Fruit fly (Drosophila melanogaster) whole organism: ENCODE results near the gene CG33191.

ENCODE experiments used
- pan ChIP-seq: fragments of >200 bp; optimal IDR thresholded peaks from 2 replicates; lab custom pipeline; 2017
- usp ChIP-seq: fragments of >200 bp; optimal IDR thresholded peaks from 2 replicates; lab custom pipeline; 2017; ENCODE audit warnings: missing biosample characterization, missing genetic modification characterization, mixed read lengths

DNA sequence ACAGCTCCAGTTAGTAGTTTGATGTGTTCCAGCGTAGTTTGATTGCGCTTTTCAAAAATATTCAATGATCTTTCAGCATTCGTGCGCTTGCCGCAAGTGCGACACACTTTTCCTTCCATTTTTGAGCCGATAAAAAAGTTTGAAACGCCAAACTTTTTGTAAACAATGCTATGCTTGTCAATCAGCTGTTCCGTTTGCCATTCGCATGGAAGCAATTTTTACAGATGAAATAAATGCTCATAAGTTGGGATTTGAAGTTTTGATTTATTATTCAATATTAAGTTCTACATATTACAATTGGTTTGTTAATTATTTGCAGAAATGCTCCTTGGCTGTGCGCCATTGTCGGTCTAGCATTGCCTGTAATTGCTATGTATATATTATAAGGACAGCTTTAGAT is 50.2 kb downstream of the CG33191 start, which contains the start of gene ranshi:
- TF ChIP-seq pan = no peak
- TF ChIP-seq usp (GFP tag; lab: Kevin White, UChicago) = no peak
